Worm (Caenorhabditis elegans) whole organism, young adult: ENCODE measurements around the gene cyn-4.

Source experiments
- C06A6.2 ChIP-seq: fragments of 200-800 bp; sonication (Bioruptor generic); conservative IDR thresholded peaks from 2 replicates; pipeline ENCODE4 v1.3.6; 2022; ENCODE audit warnings: missing genetic modification characterization, missing compliant biosample characterization
- D2030.7 ChIP-seq: fragments of 200-800 bp; sonication (Bioruptor generic); IDR thresholded peaks from 2 replicates; pipeline ENCODE4 v1.3.6; 2022; ENCODE audit warnings: missing genetic modification reagents, missing genetic modification characterization, missing compliant biosample characterization
- F23B12.7 ChIP-seq: sonication (generic microtip); optimal IDR thresholded peaks from 2 replicates; lab custom pipeline; 2017; ENCODE audit warnings: missing genetic modification characterization, mild to moderate bottlenecking, missing compliant biosample characterization, antibody characterized with exemption, moderate library complexity; ENCODE audit not compliant: insufficient read depth
- F39B2.1 ChIP-seq: fragments of 200-800 bp; sonication (Bioruptor generic); IDR thresholded peaks from 2 replicates; pipeline ENCODE4 v1.3.6; 2022; ENCODE audit warnings: missing genetic modification reagents, missing genetic modification characterization, missing compliant biosample characterization
- F57C9.4 ChIP-seq: sonication (generic microtip); optimal IDR thresholded peaks from 2 replicates; lab custom pipeline; 2017; ENCODE audit warnings: mild to moderate bottlenecking, missing genetic modification characterization, missing compliant biosample characterization
- K11D2.4 ChIP-seq: fragments of 200-800 bp; sonication (Bioruptor generic); IDR thresholded peaks from 2 replicates; pipeline ENCODE4 v1.3.6; 2022; ENCODE audit warnings: missing genetic modification reagents, missing genetic modification characterization, missing compliant biosample characterization
- T07F8.4 ChIP-seq: sonication (generic microtip); optimal IDR thresholded peaks from 2 replicates; lab custom pipeline; 2016; ENCODE audit warnings: mild to moderate bottlenecking, missing genetic modification characterization, moderate library complexity, missing compliant biosample characterization
- Y53G8AR.9 ChIP-seq: fragments of 200-800 bp; sonication (Bioruptor generic); conservative IDR thresholded peaks from 2 replicates; pipeline ENCODE4 v1.3.6; 2022; ENCODE audit warnings: missing genetic modification reagents, missing genetic modification characterization, missing compliant biosample characterization
- Y67H2A.10 ChIP-seq: fragments of 200-800 bp; sonication (Bioruptor generic); conservative IDR thresholded peaks from 2 replicates; pipeline ENCODE4 v1.3.6; 2022; ENCODE audit warnings: missing genetic modification reagents, missing genetic modification characterization, missing compliant biosample characterization
- Y79H2A.3 ChIP-seq: fragments of 200-800 bp; sonication (Bioruptor generic); conservative IDR thresholded peaks from 2 replicates; pipeline ENCODE4 v1.3.6; 2022; ENCODE audit warnings: missing genetic modification reagents, missing genetic modification characterization, missing compliant biosample characterization
- ZK185.1 ChIP-seq: sonication (generic microtip); optimal IDR thresholded peaks from 2 replicates; lab custom pipeline; 2016; ENCODE audit warnings: mild to moderate bottlenecking, missing genetic modification characterization, missing compliant biosample characterization; ENCODE audit not compliant: poor library complexity, severe bottlenecking
- ama-1 ChIP-seq, 3 experiments: fragments of 150-350 bp in 1 of 3; sonication (generic microtip) in 2 of 3; optimal IDR thresholded peaks; 2 replicates each; lab custom pipeline; 2014 to 2018; ENCODE audit warnings: missing biosample characterization in 2 of 3, missing genetic modification characterization in 2 of 3, missing genetic modification reagents in 2 of 3
- aptf-3 ChIP-seq: fragments of 200-800 bp; sonication (Bioruptor generic); IDR thresholded peaks from 2 replicates; pipeline ENCODE4 v1.3.6; 2022; ENCODE audit warnings: missing genetic modification characterization, missing compliant biosample characterization
- atf-7 ChIP-seq: sonication (generic microtip); optimal IDR thresholded peaks from 2 replicates; lab custom pipeline; 2017; ENCODE audit warnings: mild to moderate bottlenecking, missing genetic modification characterization, missing compliant biosample characterization
- attf-5 ChIP-seq: fragments of 200-800 bp; sonication (Bioruptor generic); optimal IDR thresholded peaks from 2 replicates; lab custom pipeline; 2018; ENCODE audit warnings: mild to moderate bottlenecking, missing genetic modification characterization, missing compliant biosample characterization
- attf-6 ChIP-seq: fragments of 200-800 bp; sonication (Bioruptor generic); IDR thresholded peaks from 2 replicates; pipeline ENCODE4 v1.3.6; 2022; ENCODE audit warnings: missing genetic modification reagents, missing genetic modification characterization, missing compliant biosample characterization
- ccch-3 ChIP-seq: fragments of 200-800 bp; sonication (Bioruptor generic); optimal IDR thresholded peaks from 2 replicates; lab custom pipeline; 2018; ENCODE audit warnings: mild to moderate bottlenecking, missing genetic modification characterization, missing compliant biosample characterization
- ceh-58 ChIP-seq: fragments of 200-800 bp; sonication (Bioruptor generic); IDR thresholded peaks from 2 replicates; pipeline ENCODE4 v1.3.6; 2022; ENCODE audit warnings: missing genetic modification characterization, missing compliant biosample characterization
- ceh-79 ChIP-seq: sonication (generic microtip); optimal IDR thresholded peaks from 2 replicates; lab custom pipeline; 2017; ENCODE audit warnings: mild to moderate bottlenecking, missing genetic modification characterization, missing compliant biosample characterization
- die-1 ChIP-seq: sonication (generic microtip); optimal IDR thresholded peaks from 2 replicates; lab custom pipeline; 2016; ENCODE audit warnings: missing genotype, mild to moderate bottlenecking, missing genetic modification characterization, missing compliant biosample characterization
- dox-1 ChIP-seq: fragments of 200-800 bp; sonication (Bioruptor generic); IDR thresholded peaks from 2 replicates; pipeline ENCODE4 v1.3.6; 2022; ENCODE audit warnings: missing genetic modification reagents, missing genetic modification characterization, missing compliant biosample characterization
- dpff-1 ChIP-seq: sonication (generic microtip); optimal IDR thresholded peaks from 2 replicates; lab custom pipeline; 2017; ENCODE audit warnings: mild to moderate bottlenecking, missing genetic modification characterization, missing compliant biosample characterization
- egl-18 ChIP-seq: fragments of 200-800 bp; sonication (Bioruptor generic); IDR thresholded peaks from 2 replicates; pipeline ENCODE4 v1.3.6; 2022; ENCODE audit warnings: missing genetic modification reagents, missing genetic modification characterization, missing compliant biosample characterization
- egl-44 ChIP-seq: fragments of 200-800 bp; sonication (Bioruptor generic); IDR thresholded peaks from 2 replicates; pipeline ENCODE4 v1.3.6; 2022; ENCODE audit warnings: missing genetic modification reagents, missing genetic modification characterization, missing compliant biosample characterization
- egrh-3 ChIP-seq: fragments of 200-800 bp; sonication (Bioruptor generic); IDR thresholded peaks from 2 replicates; pipeline ENCODE4 v1.3.6; 2022; ENCODE audit warnings: missing genetic modification reagents, missing genetic modification characterization, missing compliant biosample characterization
- ekl-4 ChIP-seq: fragments of 200-800 bp; sonication (Bioruptor generic); IDR thresholded peaks from 2 replicates; pipeline ENCODE4 v1.3.6; 2022; ENCODE audit warnings: missing genetic modification reagents, missing genetic modification characterization, missing compliant biosample characterization
- gei-17 ChIP-seq: fragments of 200-800 bp; sonication (Bioruptor generic); optimal IDR thresholded peaks from 2 replicates; lab custom pipeline; 2018; ENCODE audit warnings: mild to moderate bottlenecking, missing genetic modification characterization, missing compliant biosample characterization
- him-1 ChIP-seq: sonication (generic microtip); optimal IDR thresholded peaks from 2 replicates; lab custom pipeline; 2016; ENCODE audit warnings: missing genotype, missing genetic modification reagents, missing genetic modification characterization, missing compliant biosample characterization
- hlh-26 ChIP-seq: fragments of 200-800 bp; sonication (Bioruptor generic); conservative IDR thresholded peaks from 2 replicates; pipeline ENCODE4 v1.3.6; 2022; ENCODE audit warnings: missing genetic modification reagents, missing genetic modification characterization, missing compliant biosample characterization
- hmg-1.2 ChIP-seq: fragments of 200-800 bp; sonication (Bioruptor generic); IDR thresholded peaks from 2 replicates; pipeline ENCODE4 v1.3.6; 2022; ENCODE audit warnings: missing genetic modification reagents, missing genetic modification characterization, missing compliant biosample characterization
- hmg-20 ChIP-seq: fragments of 200-800 bp; sonication (Bioruptor generic); IDR thresholded peaks from 2 replicates; pipeline ENCODE4 v1.3.6; 2022; ENCODE audit warnings: missing genetic modification reagents, missing genetic modification characterization, missing compliant biosample characterization
- lin-40 ChIP-seq: sonication (generic microtip); optimal IDR thresholded peaks from 2 replicates; lab custom pipeline; 2016; ENCODE audit warnings: missing genetic modification characterization, mild to moderate bottlenecking, missing compliant biosample characterization, missing genotype, missing genetic modification reagents
- lin-54 ChIP-seq: fragments of 200-800 bp; sonication (Bioruptor generic); optimal IDR thresholded peaks from 2 replicates; lab custom pipeline; 2018; ENCODE audit warnings: mild to moderate bottlenecking, missing genetic modification characterization, missing compliant biosample characterization
- lsl-1 ChIP-seq: fragments of 200-800 bp; sonication (Bioruptor generic); optimal IDR thresholded peaks from 2 replicates; lab custom pipeline; 2018; ENCODE audit warnings: mild to moderate bottlenecking, missing genetic modification characterization, moderate library complexity, missing compliant biosample characterization
- lsy-27 ChIP-seq: sonication (generic microtip); optimal IDR thresholded peaks from 2 replicates; lab custom pipeline; 2017; ENCODE audit warnings: missing genetic modification characterization, mild to moderate bottlenecking, missing compliant biosample characterization, antibody characterized with exemption, missing genotype, borderline replicate concordance; ENCODE audit not compliant: insufficient read depth
- madf-10 ChIP-seq: sonication (generic microtip); optimal IDR thresholded peaks from 2 replicates; lab custom pipeline; 2016; ENCODE audit warnings: mild to moderate bottlenecking, missing genetic modification characterization, missing compliant biosample characterization
- madf-3 ChIP-seq: fragments of 200-800 bp; sonication (Bioruptor generic); IDR thresholded peaks from 2 replicates; pipeline ENCODE4 v1.3.6; 2022; ENCODE audit warnings: missing genetic modification reagents, missing genetic modification characterization, missing compliant biosample characterization
- mxl-1 ChIP-seq: sonication (generic microtip); optimal IDR thresholded peaks from 2 replicates; lab custom pipeline; 2016; ENCODE audit warnings: missing genetic modification characterization, missing compliant biosample characterization
- nfya-1 ChIP-seq: sonication (generic microtip); optimal IDR thresholded peaks from 2 replicates; lab custom pipeline; 2017; ENCODE audit warnings: antibody characterized with exemption, missing compliant biosample characterization, missing genetic modification characterization, borderline replicate concordance; ENCODE audit not compliant: insufficient read depth
- nhr-80 ChIP-seq: sonication (generic microtip); optimal IDR thresholded peaks from 2 replicates; lab custom pipeline; 2016; ENCODE audit warnings: missing genetic modification characterization, missing compliant biosample characterization
- repo-1 ChIP-seq: sonication (generic microtip); optimal IDR thresholded peaks from 2 replicates; lab custom pipeline; 2017; ENCODE audit warnings: mild to moderate bottlenecking, missing genetic modification characterization, missing compliant biosample characterization
- sdz-38 ChIP-seq: sonication (generic microtip); optimal IDR thresholded peaks from 2 replicates; lab custom pipeline; 2016; ENCODE audit warnings: missing genotype, missing genetic modification characterization, missing compliant biosample characterization
- snpc-1.1 ChIP-seq: sonication (generic microtip); optimal IDR thresholded peaks from 2 replicates; lab custom pipeline; 2017; ENCODE audit warnings: missing genetic modification characterization, mild to moderate bottlenecking, missing compliant biosample characterization, antibody characterized with exemption, moderate library complexity, missing genotype, missing genetic modification reagents; ENCODE audit not compliant: insufficient read depth
- snpc-3.4 ChIP-seq: sonication (generic microtip); optimal IDR thresholded peaks from 2 replicates; lab custom pipeline; 2017; ENCODE audit warnings: missing genetic modification characterization, mild to moderate bottlenecking, missing compliant biosample characterization, antibody characterized with exemption, moderate library complexity, missing genotype, missing genetic modification reagents
- somi-1 ChIP-seq: fragments of 200-800 bp; sonication (Bioruptor generic); optimal IDR thresholded peaks from 2 replicates; lab custom pipeline; 2018; ENCODE audit warnings: mild to moderate bottlenecking, missing genetic modification characterization, missing compliant biosample characterization
- unc-62 ChIP-seq: fragments of 150-350 bp; optimal IDR thresholded peaks from 2 replicates; lab custom pipeline; 2014; ENCODE audit warnings: missing biosample characterization, missing genetic modification reagents, missing genetic modification characterization
- ztf-18 ChIP-seq: sonication (generic microtip); optimal IDR thresholded peaks from 2 replicates; lab custom pipeline; 2016; ENCODE audit warnings: missing genotype, mild to moderate bottlenecking, missing genetic modification characterization, missing compliant biosample characterization

Gene cyn-4

DNA sequence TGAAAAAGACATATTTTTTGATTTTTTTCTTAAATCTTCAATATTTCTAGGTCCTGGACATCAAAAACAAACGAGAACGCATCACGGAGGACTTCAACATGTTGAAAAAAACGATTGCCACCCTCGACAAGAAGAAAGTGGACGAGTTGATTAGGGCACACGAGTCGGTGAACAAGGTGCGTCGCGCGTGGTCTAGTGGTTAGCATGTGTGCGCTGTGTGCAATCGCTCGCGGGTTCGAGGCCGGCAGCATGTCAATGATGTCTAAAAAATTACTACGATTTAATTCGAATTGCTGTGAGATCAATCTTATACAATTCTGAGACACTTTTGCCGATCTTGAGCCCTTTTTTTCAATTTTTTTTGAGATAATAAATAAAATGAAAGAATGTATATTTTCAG lies 32.3 kb downstream of the cyn-4 start (continued):
- TF ChIP-seq unc-62 (GFP tag; lab: Kevin White, UChicago) (no peak), hlh-26 (no peak), gei-17 (no peak), attf-6 (GFP tag; lab: Robert Waterston, UW) (peak; percentile 34; the same call in 1 of the 2 replicates), madf-10 (peak; percentile 82), hmg-1.2 (GFP tag; lab: Robert Waterston, UW) (peak; percentile 76), ama-1 (optimal IDR thresholded peaks at IDR 0.05; lab: Kevin White, UChicago) (no peak), ama-1 (GFP tag; optimal IDR thresholded peaks at IDR 0.05; lab: Kevin White, UChicago) (peak; percentile 62 to 67), dox-1 (peak; percentile 88), nhr-80 (tag; lab: Kevin White, UChicago) (peak; percentile 47), ekl-4 (peak; percentile 83), madf-3 (GFP tag; lab: Robert Waterston, UW) (peak; percentile 60; the same call in 1 of the 2 replicates), F23B12.7 (tag; lab: Kevin White, UChicago) (peak; percentile 82), egl-18 (GFP tag; lab: Robert Waterston, UW) (0 out of 2 replicates have a peak, but pooled peaks have one; percentile 66), Y53G8AR.9 (peak; percentile 88), Y67H2A.10 (GFP tag; lab: Robert Waterston, UW) (0 out of 2 replicates have a peak, but pooled peaks have one; percentile 18), die-1 (tag; lab: Kevin White, UChicago) (peak; percentile 94), ZK185.1 (tag; lab: Kevin White, UChicago) (peak; percentile 91), ceh-79 (tag; lab: Kevin White, UChicago) (peak; percentile 84), lin-40 (peak; percentile 78), lsl-1 (peak; percentile 67), snpc-3.4 (tag; lab: Kevin White, UChicago) (peak; percentile 75), D2030.7 (GFP tag; lab: Robert Waterston, UW) (peak; percentile 43), ceh-58 (GFP tag; lab: Robert Waterston, UW) (no peak), egl-44 (GFP tag; lab: Robert Waterston, UW) (peak; percentile 63; the same call in 1 of the 2 replicates), sdz-38 (tag; lab: Kevin White, UChicago) (no peak), somi-1 (peak; percentile 63), ccch-3 (GFP tag; lab: Kevin White, UChicago) (no peak), snpc-1.1 (tag; lab: Kevin White, UChicago) (peak; percentile 52), repo-1 (peak; percentile 87), F57C9.4 (tag; lab: Kevin White, UChicago) (no peak), T07F8.4 (peak; percentile 75), atf-7 (peak; percentile 82), dpff-1 (tag; lab: Kevin White, UChicago) (no peak), egrh-3 (GFP tag; lab: Robert Waterston, UW) (no peak), Y79H2A.3 (0 out of 2 replicates have a peak, but pooled peaks have one; percentile 29), aptf-3 (GFP tag; lab: Robert Waterston, UW) (peak; percentile 61; the same call in 1 of the 2 replicates), C06A6.2 (GFP tag; lab: Robert Waterston, UW) (0 out of 2 replicates have a peak, but pooled peaks have one; percentile 36), hmg-20 (GFP tag; lab: Robert Waterston, UW) (peak; percentile 70; the same call in 1 of the 2 replicates), attf-5 (GFP tag; lab: Kevin White, UChicago) (peak; percentile 82), nfya-1 (tag; lab: Kevin White, UChicago) (no peak), ztf-18 (tag; lab: Kevin White, UChicago) (peak; percentile 79), lsy-27 (tag; lab: Kevin White, UChicago) (peak; percentile 79), him-1 (peak; percentile 91), mxl-1 (tag; lab: Kevin White, UChicago) (peak; percentile 82), lin-54 (peak; percentile 81), K11D2.4 (GFP tag; lab: Robert Waterston, UW) (peak; percentile 64; the same call in 1 of the 2 replicates), F39B2.1 (no peak)
